Fruit fly (Drosophila melanogaster) whole organism, embryonic: ENCODE results near the gene Rab3-GAP.
A peak's percentile ranks its signal among the peaks of the same experiment; 100 is the strongest.

Experiments used
- Aef1 ChIP-seq: fragments of 200-800 bp; sonication (Bioruptor generic); IDR thresholded peaks from 3 replicates; pipeline ENCODE4 v1.3.6; 2022; ENCODE audit warnings: missing biosample characterization, missing genetic modification characterization
- Blimp-1 ChIP-seq: fragments of 200-800 bp; sonication (Bioruptor generic); optimal IDR thresholded peaks from 3 replicates; lab custom pipeline; 2018; ENCODE audit warnings: missing biosample characterization, missing genetic modification characterization, mild to moderate bottlenecking, moderate library complexity, missing genetic modification reagents
- C15 ChIP-seq: fragments of 200-800 bp; sonication (Bioruptor generic); IDR thresholded peaks from 3 replicates; pipeline ENCODE4 v1.3.6; 2022; ENCODE audit warnings: missing biosample characterization, missing genetic modification characterization
- CG10267 ChIP-seq: fragments of 200-800 bp; sonication (Bioruptor generic); optimal IDR thresholded peaks from 2 replicates; lab custom pipeline; 2018; ENCODE audit warnings: missing biosample characterization, mild to moderate bottlenecking, missing genetic modification characterization, moderate library complexity
- CG10462 ChIP-seq: fragments of 200-800 bp; sonication (Bioruptor generic); optimal IDR thresholded peaks from 2 replicates; lab custom pipeline; 2016; ENCODE audit warnings: missing biosample characterization, missing genetic modification characterization
- CG10959 ChIP-seq: fragments of 200-800 bp; sonication (Bioruptor generic); IDR thresholded peaks from 2 replicates; pipeline ENCODE4 v1.3.6; 2022; ENCODE audit warnings: missing biosample characterization, missing genetic modification characterization
- CG12659 ChIP-seq: fragments of 200-800 bp; sonication (Bioruptor generic); optimal IDR thresholded peaks from 3 replicates; lab custom pipeline; 2017; ENCODE audit warnings: mild to moderate bottlenecking, missing biosample characterization, missing genetic modification reagents, missing genetic modification characterization
- CG12942 ChIP-seq: fragments of 200-800 bp; sonication (Bioruptor generic); optimal IDR thresholded peaks from 3 replicates; lab custom pipeline; 2016; ENCODE audit warnings: missing biosample characterization, missing genetic modification characterization
- CG17359 ChIP-seq: fragments of 200-800 bp; sonication (Bioruptor generic); optimal IDR thresholded peaks from 3 replicates; lab custom pipeline; 2018; ENCODE audit warnings: missing biosample characterization, mild to moderate bottlenecking, missing genetic modification characterization, moderate library complexity
- CG17568 ChIP-seq: fragments of 200-800 bp; sonication (Bioruptor generic); optimal IDR thresholded peaks from 2 replicates; lab custom pipeline; 2018; ENCODE audit warnings: missing biosample characterization, mild to moderate bottlenecking, missing genetic modification characterization, moderate library complexity
- CG18599 ChIP-seq: fragments of 200-800 bp; sonication (Bioruptor generic); optimal IDR thresholded peaks from 3 replicates; lab custom pipeline; 2017; ENCODE audit warnings: missing biosample characterization, missing genetic modification characterization, mild to moderate bottlenecking, moderate library complexity, missing genetic modification reagents
- CG18619 ChIP-seq: fragments of 200-800 bp; sonication (Bioruptor generic); optimal IDR thresholded peaks from 3 replicates; lab custom pipeline; 2017; ENCODE audit warnings: missing biosample characterization, mild to moderate bottlenecking, missing genetic modification characterization
- CG18764 ChIP-seq: fragments of 200-800 bp; sonication (Bioruptor generic); optimal IDR thresholded peaks from 3 replicates; lab custom pipeline; 2016; ENCODE audit warnings: missing biosample characterization, missing genetic modification characterization
- CG2116 ChIP-seq: fragments of 200-800 bp; sonication (Bioruptor generic); optimal IDR thresholded peaks from 3 replicates; lab custom pipeline; 2018; ENCODE audit warnings: missing biosample characterization, mild to moderate bottlenecking, missing genetic modification characterization
- CG2120 ChIP-seq: fragments of 200-800 bp; sonication (Bioruptor generic); optimal IDR thresholded peaks from 3 replicates; lab custom pipeline; 2016; ENCODE audit warnings: missing biosample characterization, missing genetic modification characterization
- CG31365 ChIP-seq: fragments of 200-800 bp; sonication (Bioruptor generic); optimal IDR thresholded peaks from 2 replicates; lab custom pipeline; 2018; ENCODE audit warnings: missing biosample characterization, mild to moderate bottlenecking, missing genetic modification characterization
- CG4282 ChIP-seq: fragments of 200-800 bp; sonication (Bioruptor generic); optimal IDR thresholded peaks from 2 replicates; lab custom pipeline; 2016; ENCODE audit warnings: missing biosample characterization, missing genetic modification characterization
- CG6689 ChIP-seq: fragments of 200-800 bp; sonication (Bioruptor generic); IDR thresholded peaks from 2 replicates; pipeline ENCODE4 v1.3.6; 2022; ENCODE audit warnings: missing biosample characterization, missing genetic modification characterization
- CG6813 ChIP-seq: fragments of 200-800 bp; sonication (Bioruptor generic); optimal IDR thresholded peaks from 2 replicates; lab custom pipeline; 2017; ENCODE audit warnings: missing biosample characterization, missing genetic modification characterization, mild to moderate bottlenecking, moderate library complexity, missing genetic modification reagents
- CG8478 ChIP-seq: fragments of >200 bp; optimal IDR thresholded peaks from 2 replicates; lab custom pipeline; 2018
- CG9215 ChIP-seq: fragments of 200-800 bp; sonication (Bioruptor generic); IDR thresholded peaks from 2 replicates; pipeline ENCODE4 v1.3.6; 2022; ENCODE audit warnings: missing biosample characterization, missing genetic modification characterization
- CG9727 ChIP-seq: fragments of 200-800 bp; sonication (Bioruptor generic); optimal IDR thresholded peaks from 3 replicates; lab custom pipeline; 2017; ENCODE audit warnings: missing biosample characterization, mild to moderate bottlenecking, missing genetic modification characterization
- D ChIP-seq, 2 experiments: fragments of 200-800 bp in 1 of 2; fragments of >200 bp in 1 of 2; sonication (Bioruptor generic) in 1 of 2; optimal IDR thresholded peaks; 2 replicates in 1 of 2; 3 replicates in 1 of 2; lab custom pipeline; 2017; ENCODE audit warnings: mild to moderate bottlenecking in 1 of 2, missing biosample characterization in 1 of 2, missing genetic modification characterization in 1 of 2, missing genetic modification reagents in 1 of 2
- Dip2 ChIP-seq: fragments of 200-800 bp; sonication (Bioruptor generic); IDR thresholded peaks from 2 replicates; pipeline ENCODE4 v1.3.6; 2022; ENCODE audit warnings: missing biosample characterization, missing genetic modification characterization
- Hr3 ChIP-seq: fragments of 200-800 bp; sonication (Bioruptor generic); optimal IDR thresholded peaks from 3 replicates; lab custom pipeline; 2016; ENCODE audit warnings: missing biosample characterization, missing genetic modification characterization
- Lim3 ChIP-seq: fragments of 200-800 bp; sonication (Bioruptor generic); IDR thresholded peaks from 2 replicates; pipeline ENCODE4 v1.3.6; 2022; ENCODE audit warnings: missing biosample characterization, missing genetic modification characterization
- Myb ChIP-seq: fragments of 200-800 bp; sonication (Bioruptor generic); optimal IDR thresholded peaks from 2 replicates; lab custom pipeline; 2016; ENCODE audit warnings: missing biosample characterization, missing genetic modification characterization
- Rx ChIP-seq: fragments of 200-800 bp; sonication (Bioruptor generic); IDR thresholded peaks from 2 replicates; pipeline ENCODE4 v1.3.6; 2022; ENCODE audit warnings: missing biosample characterization, missing genetic modification characterization
- Usf ChIP-seq: fragments of 200-800 bp; sonication (Bioruptor generic); optimal IDR thresholded peaks from 2 replicates; lab custom pipeline; 2017; ENCODE audit warnings: missing genotype, missing biosample characterization, missing genetic modification characterization
- ac ChIP-seq: fragments of 200-800 bp; sonication (Bioruptor generic); optimal IDR thresholded peaks from 3 replicates; lab custom pipeline; 2017; ENCODE audit warnings: missing biosample characterization, mild to moderate bottlenecking, missing genetic modification characterization
- ase ChIP-seq: fragments of 200-800 bp; sonication (Bioruptor generic); IDR thresholded peaks from 3 replicates; pipeline ENCODE4 v1.3.6; 2022; ENCODE audit warnings: missing biosample characterization, missing genetic modification characterization
- bsh ChIP-seq, 2 experiments: fragments of 200-800 bp; sonication (Bioruptor generic); optimal IDR thresholded peaks; 2 replicates each; lab custom pipeline; 2017 to 2018; ENCODE audit warnings: mild to moderate bottlenecking in 2 of 2, missing biosample characterization in 2 of 2, missing genetic modification characterization in 2 of 2, moderate library complexity in 1 of 2
- chif ChIP-seq, 2 experiments: fragments of 200-800 bp; sonication (Bioruptor generic); optimal IDR thresholded peaks; 3 replicates each; lab custom pipeline; 2016; ENCODE audit warnings: missing biosample characterization in 2 of 2, missing genetic modification characterization in 2 of 2
- chn ChIP-seq: fragments of 200-800 bp; sonication (Bioruptor generic); optimal IDR thresholded peaks from 2 replicates; lab custom pipeline; 2016; ENCODE audit warnings: missing biosample characterization, missing genetic modification characterization
- dan ChIP-seq: fragments of 200-800 bp; sonication (Bioruptor generic); IDR thresholded peaks from 2 replicates; pipeline ENCODE4 v1.3.6; 2022; ENCODE audit warnings: missing biosample characterization, missing genetic modification characterization
- emc ChIP-seq: fragments of 200-800 bp; sonication (Bioruptor generic); optimal IDR thresholded peaks from 2 replicates; lab custom pipeline; 2016; ENCODE audit warnings: missing biosample characterization, missing genetic modification characterization
- ems ChIP-seq: fragments of 200-800 bp; sonication (Bioruptor generic); optimal IDR thresholded peaks from 3 replicates; lab custom pipeline; 2016; ENCODE audit warnings: missing biosample characterization, missing genetic modification characterization
- fd96Cb ChIP-seq: fragments of 200-800 bp; sonication (Bioruptor generic); optimal IDR thresholded peaks from 2 replicates; lab custom pipeline; 2018; ENCODE audit warnings: missing biosample characterization, mild to moderate bottlenecking, missing genetic modification characterization, moderate library complexity
- grn ChIP-seq: fragments of 200-800 bp; sonication (Bioruptor generic); optimal IDR thresholded peaks from 3 replicates; lab custom pipeline; 2017; ENCODE audit warnings: missing biosample characterization, missing genetic modification characterization
- hb ChIP-seq: fragments of 200-800 bp; sonication (Bioruptor generic); IDR thresholded peaks from 3 replicates; pipeline ENCODE4 v1.3.6; 2022; ENCODE audit warnings: missing biosample characterization, missing genetic modification characterization; ENCODE audit not compliant: partially characterized antibody
- jumu ChIP-seq: fragments of 200-800 bp; sonication (Bioruptor generic); optimal IDR thresholded peaks from 3 replicates; lab custom pipeline; 2016; ENCODE audit warnings: missing biosample characterization, missing genetic modification characterization
- kah ChIP-seq: fragments of 200-800 bp; sonication (Bioruptor generic); optimal IDR thresholded peaks from 2 replicates; lab custom pipeline; 2018; ENCODE audit warnings: missing biosample characterization, mild to moderate bottlenecking, missing genetic modification characterization
- lmd ChIP-seq: fragments of 200-800 bp; sonication (Bioruptor generic); IDR thresholded peaks from 2 replicates; pipeline ENCODE4 v1.3.6; 2022; ENCODE audit warnings: missing biosample characterization, missing genetic modification characterization
- nmo ChIP-seq: fragments of 200-800 bp; sonication (Bioruptor generic); optimal IDR thresholded peaks from 2 replicates; lab custom pipeline; 2018; ENCODE audit warnings: missing biosample characterization, mild to moderate bottlenecking, missing genetic modification characterization, moderate library complexity
- p53 ChIP-seq: fragments of 200-800 bp; sonication (Bioruptor generic); optimal IDR thresholded peaks from 2 replicates; lab custom pipeline; 2016; ENCODE audit warnings: missing biosample characterization, missing genetic modification characterization
- pho ChIP-seq: fragments of 200-800 bp; sonication (Bioruptor generic); optimal IDR thresholded peaks from 2 replicates; lab custom pipeline; 2016; ENCODE audit warnings: missing biosample characterization, missing genetic modification characterization
- ranshi ChIP-seq: fragments of 200-800 bp; sonication (Bioruptor generic); IDR thresholded peaks from 2 replicates; pipeline ENCODE4 v1.3.6; 2022; ENCODE audit warnings: missing biosample characterization, missing genetic modification characterization
- stc ChIP-seq: fragments of 200-800 bp; sonication (Bioruptor generic); IDR thresholded peaks from 2 replicates; pipeline ENCODE4 v1.3.6; 2022; ENCODE audit warnings: missing biosample characterization, missing genetic modification characterization
- tin ChIP-seq: fragments of 200-800 bp; sonication (Bioruptor generic); optimal IDR thresholded peaks from 3 replicates; lab custom pipeline; 2016; ENCODE audit warnings: missing biosample characterization, missing genetic modification characterization
- tup ChIP-seq: fragments of 200-800 bp; sonication (Bioruptor generic); optimal IDR thresholded peaks from 2 replicates; lab custom pipeline; 2016; ENCODE audit warnings: missing biosample characterization, mild to moderate bottlenecking, missing genetic modification characterization, moderate library complexity
- wdn ChIP-seq: fragments of 200-800 bp; sonication (Bioruptor generic); IDR thresholded peaks from 2 replicates; pipeline ENCODE4 v1.3.6; 2022; ENCODE audit warnings: missing biosample characterization, missing genetic modification characterization
- yki ChIP-seq: fragments of >200 bp; optimal IDR thresholded peaks from 3 replicates; lab custom pipeline; 2018
- z ChIP-seq: fragments of 200-800 bp; sonication (Bioruptor generic); IDR thresholded peaks from 3 replicates; pipeline ENCODE4 v1.3.6; 2022; ENCODE audit warnings: missing biosample characterization, missing genetic modification characterization

The Rab3-GAP gene

DNA sequence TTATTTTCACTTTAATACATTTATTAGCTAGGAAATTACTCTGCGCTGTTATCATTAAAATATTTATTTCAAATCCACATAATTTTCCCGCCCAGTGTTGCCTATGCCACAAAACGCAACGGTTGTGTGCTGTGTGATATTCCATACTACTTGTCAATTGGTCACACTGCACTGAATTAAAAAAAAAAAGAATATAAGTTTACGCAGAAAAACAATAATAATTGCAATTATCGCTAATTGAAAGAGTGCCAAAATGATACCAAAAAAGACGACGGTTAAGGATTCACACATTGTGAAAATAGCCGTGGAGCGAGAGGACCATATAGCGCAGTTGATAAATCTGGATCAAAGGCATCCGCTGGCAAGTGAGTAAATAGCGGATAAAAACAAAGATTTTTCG, 34.7 kb upstream of the Rab3-GAP start, which contains the start of gene Ced-12 (continued):
- TF ChIP-seq yki (lab: Kevin White, UChicago) (no peak), CG9727 (no peak), jumu (no peak), pho (GFP tag; lab: Kevin White, UChicago) (no peak), Hr3 (GFP tag; lab: Kevin White, UChicago) (no peak), CG31365 (no peak), ems (GFP tag; lab: Kevin White, UChicago) (no peak), z (GFP tag; lab: Robert Waterston, UW) (no peak), CG17359 (tag; lab: Kevin White, UChicago) (peak; percentile 46), CG10462 (no peak), CG12942 (no peak), dan (GFP tag; lab: Robert Waterston, UW) (no peak), Dip2 (no peak), CG10267 (tag; lab: Kevin White, UChicago) (peak; percentile 69), CG12659 (GFP tag; lab: Kevin White, UChicago) (peak; percentile 5), ase (GFP tag; lab: Robert Waterston, UW) (no peak), CG4282 (no peak), Aef1 (GFP tag; lab: Robert Waterston, UW) (no peak), Usf (GFP tag; lab: Kevin White, UChicago) (no peak), ac (GFP tag; lab: Kevin White, UChicago) (no peak), emc (GFP tag; lab: Kevin White, UChicago) (no peak), CG9215 (GFP tag; lab: Robert Waterston, UW) (no peak), Lim3 (GFP tag; lab: Robert Waterston, UW) (no peak), CG6813 (GFP tag; lab: Kevin White, UChicago) (no peak), wdn (GFP tag; lab: Robert Waterston, UW) (no peak), CG2120 (GFP tag; lab: Kevin White, UChicago) (no peak), CG18619 (GFP tag; lab: Kevin White, UChicago) (no peak), hb (GFP tag; lab: Robert Waterston, UW) (no peak), stc (GFP tag; lab: Robert Waterston, UW) (no peak), CG10959 (no peak), CG18764 (no peak), nmo (GFP tag; lab: Kevin White, UChicago) (no peak), kah (GFP tag; lab: Kevin White, UChicago) (no peak), CG17568 (GFP tag; lab: Kevin White, UChicago) (no peak), CG6689 (GFP tag; lab: Robert Waterston, UW) (no peak), fd96Cb (no peak), Rx (GFP tag; lab: Robert Waterston, UW) (no peak), tin (no peak), ranshi (no peak), CG18599 (GFP tag; lab: Kevin White, UChicago) (no peak), C15 (GFP tag; lab: Robert Waterston, UW) (no peak), lmd (no peak), grn (GFP tag; lab: Kevin White, UChicago) (no peak), Blimp-1 (GFP tag; lab: Kevin White, UChicago) (no peak), D (optimal IDR thresholded peaks at IDR 0.05; lab: Kevin White, UChicago) (no peak), D (GFP tag; optimal IDR thresholded peaks at IDR 0.05; lab: Kevin White, UChicago) (no peak), tup (GFP tag; lab: Kevin White, UChicago) (no peak), CG8478 (lab: Kevin White, UChicago) (no peak), p53 (GFP tag; lab: Kevin White, UChicago) (no peak), Myb (GFP tag; lab: Kevin White, UChicago) (peak; percentile 12), CG2116 (GFP tag; lab: Kevin White, UChicago) (peak; percentile 18), bsh (GFP tag; optimal IDR thresholded peaks at IDR 0.05; lab: Kevin White, UChicago) (no peak), chif (GFP tag; optimal IDR thresholded peaks at IDR 0.05; lab: Kevin White, UChicago) (no peak), chn (no peak)
